Worm (Caenorhabditis elegans): ENCODE results near the gene somi-1.

The somi-1 gene

DNA sequence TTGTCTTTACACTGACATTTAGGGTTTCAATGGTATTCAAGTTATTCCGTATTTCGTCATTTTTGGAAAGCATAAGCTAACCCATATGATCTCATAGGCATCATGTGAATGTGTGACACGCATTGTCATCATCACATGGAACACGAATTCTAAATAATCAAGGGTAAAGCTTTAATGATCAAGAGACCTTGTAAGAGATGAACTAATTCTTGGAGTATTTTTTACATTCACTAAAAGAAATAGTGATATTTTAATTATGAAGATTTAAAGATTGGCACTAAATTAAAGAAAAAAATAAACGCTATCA, 20.8 kb upstream of the somi-1 start:
- TF ChIP-seq nhr-129 (tag; optimal IDR thresholded peaks at IDR 0.05) (no peak), nhr-25 (tag; optimal IDR thresholded peaks at IDR 0.05) (peak; percentile 78), alr-1 (tag; optimal IDR thresholded peaks at IDR 0.05) (no peak), lin-39 (tag; optimal IDR thresholded peaks at IDR 0.05) (no peak), nhr-21 (tag; optimal IDR thresholded peaks at IDR 0.05) (peak; percentile 1), nhr-6 (tag; optimal IDR thresholded peaks at IDR 0.05) (no peak)

DNA sequence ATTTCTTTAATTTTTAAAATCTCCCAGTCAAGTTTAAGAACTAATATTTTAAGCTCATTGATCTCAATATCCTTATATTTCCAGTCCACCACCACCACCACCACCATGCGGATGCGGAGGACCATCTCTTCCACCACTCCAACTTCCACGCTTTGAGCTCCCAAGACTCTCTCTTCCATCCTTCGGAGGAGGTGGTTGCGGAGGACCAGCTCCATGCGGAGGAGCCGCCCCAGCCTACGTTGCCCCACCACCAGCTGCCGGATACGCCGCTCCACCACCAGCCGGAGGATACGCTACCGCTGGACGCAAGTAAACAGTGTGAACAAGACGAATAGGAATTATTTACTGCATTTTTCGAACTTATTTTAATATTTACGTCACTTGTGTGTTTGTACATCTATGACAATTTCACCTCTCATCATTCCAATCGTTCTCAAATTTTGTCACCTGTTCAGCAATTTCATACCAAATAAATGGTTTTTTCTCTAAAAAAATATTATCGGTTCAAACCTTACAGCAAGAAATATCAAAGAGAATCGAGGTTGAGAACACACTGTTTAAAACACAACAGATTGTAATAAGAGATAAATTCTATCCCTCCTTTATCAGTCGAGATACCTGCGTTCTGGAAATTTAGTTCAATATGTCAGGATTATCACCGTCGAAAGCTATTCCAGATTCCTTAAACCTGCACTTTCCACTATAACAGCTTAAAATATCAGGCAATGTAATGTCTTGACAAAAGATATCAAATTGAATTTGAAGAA, 20.2 kb upstream of the somi-1 start:
- no peak for TF ChIP-seq nhr-237 (tag; optimal IDR thresholded peaks at IDR 0.05)
- TF ChIP-seq nhr-23 (tag; optimal IDR thresholded peaks at IDR 0.05), result no peak
- peak; percentile 68 for TF ChIP-seq elt-3 (tag; optimal IDR thresholded peaks at IDR 0.05)
- TF ChIP-seq ama-1 (optimal IDR thresholded peaks at IDR 0.05), result peak; percentile 67
- TF ChIP-seq blmp-1 (tag; optimal IDR thresholded peaks at IDR 0.05; ENCODE audit: insufficient read depth), result peak; percentile 65

DNA sequence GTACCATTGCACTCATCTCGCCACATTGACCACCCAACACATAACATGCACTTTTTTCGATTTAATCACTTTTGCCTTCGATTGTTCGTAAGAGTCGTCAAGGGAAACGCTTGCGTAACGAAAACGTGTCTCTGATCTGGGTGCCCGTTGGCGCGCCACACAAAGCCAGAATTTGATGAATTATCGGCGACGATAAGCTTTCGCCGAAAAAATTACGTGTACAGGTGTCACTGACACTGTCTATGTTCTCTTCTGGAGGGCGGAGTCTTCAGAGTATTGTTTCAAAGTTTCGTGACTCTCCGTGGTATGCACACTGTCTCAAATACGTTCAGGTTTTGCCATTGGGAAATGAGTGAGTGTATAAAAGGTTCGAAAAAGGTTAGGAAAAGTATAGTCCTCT, 19.5 kb upstream of the somi-1 start, which contains the start of gene F53F1.4:
Gene F53F1.4 (plus strand): TSS at position 390 of the 400 bp plus-strand sequence.
- TF ChIP-seq ztf-4 (tag; optimal IDR thresholded peaks at IDR 0.05) (no peak), nhr-25 (tag; optimal IDR thresholded peaks at IDR 0.05) (peak; percentile 60), R02D3.7 (tag; optimal IDR thresholded peaks at IDR 0.05) (no peak), blmp-1 (tag; optimal IDR thresholded peaks at IDR 0.05; ENCODE audit: insufficient read depth) (peak; percentile 30), Y55F3AM.14 (GFP tag; optimal IDR thresholded peaks at IDR 0.05) (no peak), nhr-12 (tag; optimal IDR thresholded peaks at IDR 0.05) (no peak), ceh-82 (tag; optimal IDR thresholded peaks at IDR 0.05) (no peak)

DNA sequence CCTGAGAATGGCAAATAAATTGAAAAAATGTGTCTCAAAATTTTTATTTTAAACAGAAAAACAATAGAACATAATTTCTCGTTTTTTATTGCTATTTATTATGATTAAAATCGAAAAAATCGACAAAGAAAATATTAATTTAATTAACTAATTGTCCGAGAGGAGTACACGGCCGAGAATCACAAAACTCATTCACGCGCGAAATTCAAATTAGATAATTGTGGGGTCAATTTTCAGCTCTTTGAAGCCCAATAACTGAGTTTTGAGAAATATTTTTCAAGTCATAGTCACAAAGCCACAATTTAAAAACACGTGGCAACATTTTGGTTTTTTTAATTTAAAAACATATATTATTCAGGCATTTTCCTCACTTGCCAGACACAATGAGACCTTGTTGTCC, 17.9 kb upstream of the somi-1 start:
- TF ChIP-seq peb-1 (tag; optimal IDR thresholded peaks at IDR 0.05) (no peak), zag-1 (tag; optimal IDR thresholded peaks at IDR 0.05) (no peak), mbf-1 (tag; optimal IDR thresholded peaks at IDR 0.05) (no peak), F13H6.1 (tag; optimal IDR thresholded peaks at IDR 0.05) (no peak), alr-1 (tag; optimal IDR thresholded peaks at IDR 0.05) (no peak), nhr-11 (tag; optimal IDR thresholded peaks at IDR 0.05) (no peak), lsy-2 (tag; optimal IDR thresholded peaks at IDR 0.05) (peak in 1 of 2 experiments; percentile 50), nhr-25 (tag; optimal IDR thresholded peaks at IDR 0.05) (peak; percentile 36), lin-11 (tag; optimal IDR thresholded peaks at IDR 0.05) (no peak), ztf-4 (tag; optimal IDR thresholded peaks at IDR 0.05) (no peak), R02D3.7 (tag; optimal IDR thresholded peaks at IDR 0.05) (no peak), C34F6.9 (tag; optimal IDR thresholded peaks at IDR 0.05) (peak; percentile 9), sem-4 (tag; optimal IDR thresholded peaks at IDR 0.05) (no peak), ceh-82 (tag; optimal IDR thresholded peaks at IDR 0.05) (no peak), nhr-21 (tag; optimal IDR thresholded peaks at IDR 0.05) (no peak), skn-1 (tag; optimal IDR thresholded peaks at IDR 0.05) (no peak), sma-9 (GFP tag; optimal IDR thresholded peaks at IDR 0.05) (peak; percentile 34), sma-9 (tag; optimal IDR thresholded peaks at IDR 0.05) (no peak), nhr-10 (tag; optimal IDR thresholded peaks at IDR 0.05) (no peak), nhr-6 (tag; optimal IDR thresholded peaks at IDR 0.05) (no peak), elt-3 (tag; optimal IDR thresholded peaks at IDR 0.05) (no peak), ZK546.5 (tag; optimal IDR thresholded peaks at IDR 0.05) (no peak), sma-3 (GFP tag; optimal IDR thresholded peaks at IDR 0.05) (peak; percentile 36), egl-27 (tag; optimal IDR thresholded peaks at IDR 0.05) (no peak), gmeb-1 (tag; optimal IDR thresholded peaks at IDR 0.05) (peak; percentile 82)

DNA sequence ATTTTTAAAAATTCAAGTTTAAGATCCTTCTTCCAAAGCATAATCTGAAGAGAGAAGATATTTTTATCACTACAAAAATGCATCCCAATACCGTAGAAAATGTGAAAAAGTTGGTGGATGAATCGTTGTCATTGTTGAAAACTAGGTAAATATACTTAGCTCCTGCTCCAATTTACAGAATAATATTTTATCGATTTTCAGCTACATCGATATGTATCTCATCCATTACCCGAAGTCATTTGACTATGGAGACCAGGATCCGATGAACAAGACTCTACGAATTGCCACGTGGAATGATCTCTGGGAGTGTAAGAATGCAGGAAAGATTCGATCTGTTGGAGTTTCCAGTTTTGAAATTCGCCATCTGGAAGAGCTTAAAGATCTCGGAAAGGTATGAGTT, 17.2 kb upstream of the somi-1 start:
- no peak for TF ChIP-seq mbf-1 (tag; optimal IDR thresholded peaks at IDR 0.05)
- TF ChIP-seq fos-1 (tag; optimal IDR thresholded peaks at IDR 0.05), result no peak
- TF ChIP-seq nhr-25 (tag; optimal IDR thresholded peaks at IDR 0.05), result no peak

Measured in whole organism, L2 larva.